Worm (Caenorhabditis elegans): ENCODE results near the gene mmab-1.

mmab-1 gene

DNA sequence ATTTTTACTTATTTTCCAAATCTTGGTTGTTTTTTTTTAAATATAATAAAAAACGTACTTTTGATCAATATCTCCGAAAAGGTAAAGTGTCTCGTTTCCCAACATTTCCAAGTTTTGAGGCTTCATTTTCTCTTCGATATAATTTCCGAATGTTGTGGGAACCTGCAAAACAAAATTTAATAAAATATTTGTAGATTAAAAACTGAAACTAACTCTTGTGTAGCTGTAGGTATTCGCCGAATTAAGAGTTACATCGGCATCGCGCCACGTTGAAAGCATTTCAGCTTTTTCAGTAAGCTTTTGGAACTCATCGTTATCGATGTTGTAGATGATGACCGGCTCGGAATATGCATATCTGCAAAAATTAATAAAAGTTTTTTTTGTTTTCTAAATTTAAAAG, 40.5 kb upstream of the mmab-1 start, which contains the start of gene vps-22:
vps-22 (minus strand) TSS at position 101 of the 400 bp plus-strand sequence.
- TF ChIP-seq hpl-2 (GFP tag; optimal IDR thresholded peaks at IDR 0.05): no peak
- no peak for TF ChIP-seq nhr-90 (tag; optimal IDR thresholded peaks at IDR 0.05; ENCODE audit: poor library complexity)
- TF ChIP-seq xbp-1 (tag; optimal IDR thresholded peaks at IDR 0.05): no peak

DNA sequence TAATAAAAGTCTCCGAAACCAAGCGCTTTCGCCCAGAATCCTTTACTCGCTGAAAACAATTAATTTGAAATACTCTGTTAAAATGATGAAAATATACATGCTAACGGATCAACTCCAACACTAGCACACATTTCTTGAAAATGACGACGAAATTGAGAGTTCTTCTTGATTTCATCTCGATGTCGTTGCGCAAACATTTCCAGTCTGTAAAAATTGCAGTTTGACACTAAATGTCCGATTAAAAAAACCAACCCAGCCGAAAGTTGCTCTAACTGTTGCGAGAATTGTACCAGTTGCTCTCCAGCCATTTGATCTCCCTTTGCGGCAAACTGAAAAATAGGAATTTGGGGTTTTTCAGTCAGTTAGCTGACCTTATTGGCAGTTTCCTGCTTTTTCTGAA, 39.4 kb upstream of the mmab-1 start:
- TF ChIP-seq swsn-7 (tag; optimal IDR thresholded peaks at IDR 0.05) (no peak), efl-1 (optimal IDR thresholded peaks at IDR 0.05) (no peak), efl-1 (GFP tag; optimal IDR thresholded peaks at IDR 0.05 in 1 of 2) (peak in 1 of 2 experiments; percentile 26)

- no peak for TF ChIP-seq snu-23 (GFP tag; optimal IDR thresholded peaks at IDR 0.05)
- no peak for TF ChIP-seq rnt-1 (tag; optimal IDR thresholded peaks at IDR 0.05)
- no peak for TF ChIP-seq blmp-1 (tag; optimal IDR thresholded peaks at IDR 0.05)
- no peak for TF ChIP-seq vab-15 (tag; optimal IDR thresholded peaks at IDR 0.05)
- no peak for TF ChIP-seq egl-13 (tag; optimal IDR thresholded peaks at IDR 0.05)
- no peak for TF ChIP-seq jun-1 (tag; optimal IDR thresholded peaks at IDR 0.05)
- no peak for TF ChIP-seq sptf-1 (tag; optimal IDR thresholded peaks at IDR 0.05)
These were observed 38.3 kb upstream of the mmab-1 start, which contains the start of gene C27F2.4 for ce11 chrIII:4960204-4960603. TSS of gene C27F2.4 (minus strand) at chrIII:4960304.

DNA sequence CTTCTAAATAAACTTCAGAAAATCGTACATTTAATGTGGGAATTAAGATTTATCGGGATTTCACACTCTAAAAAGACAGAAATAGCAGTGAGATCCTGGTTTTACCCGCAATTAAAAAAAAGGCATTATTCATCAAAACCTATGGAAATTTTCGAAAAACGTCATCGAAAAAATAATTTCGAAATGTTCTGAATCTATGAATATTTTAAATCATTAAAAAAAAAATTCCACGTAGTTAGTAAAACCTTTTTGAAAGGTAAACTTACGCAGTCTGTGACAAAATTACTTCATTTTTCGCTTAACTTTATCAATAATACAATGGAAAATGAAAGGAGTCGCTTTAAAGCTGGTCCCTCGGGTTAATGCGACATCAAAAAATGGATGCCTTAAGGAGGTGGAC, 34.7 kb upstream of the mmab-1 start, which contains the start of gene C26E6.1:
C26E6.1 (plus strand) TSS at position 301 of the 400 bp plus-strand sequence.
- TF ChIP-seq rnt-1 (tag; optimal IDR thresholded peaks at IDR 0.05): no peak
- no peak for TF ChIP-seq alr-1 (tag; optimal IDR thresholded peaks at IDR 0.05; ENCODE audit: borderline replicate concordance)
- TF ChIP-seq hlh-4 (tag; optimal IDR thresholded peaks at IDR 0.05): no peak
- no peak for TF ChIP-seq lin-35 (GFP tag; optimal IDR thresholded peaks at IDR 0.05)
- TF ChIP-seq nhr-71 (tag; optimal IDR thresholded peaks at IDR 0.05): no peak
- no peak for TF ChIP-seq unc-98 (GFP tag; IDR thresholded peaks at IDR 0.05)
- no peak for TF ChIP-seq ets-5 (GFP tag; IDR thresholded peaks at IDR 0.05)
- TF ChIP-seq C34B4.2 (tag; optimal IDR thresholded peaks at IDR 0.05): no peak
- TF ChIP-seq unc-62 (GFP tag; optimal IDR thresholded peaks at IDR 0.05): no peak
- no peak for TF ChIP-seq nhr-77 (tag; optimal IDR thresholded peaks at IDR 0.05)

DNA sequence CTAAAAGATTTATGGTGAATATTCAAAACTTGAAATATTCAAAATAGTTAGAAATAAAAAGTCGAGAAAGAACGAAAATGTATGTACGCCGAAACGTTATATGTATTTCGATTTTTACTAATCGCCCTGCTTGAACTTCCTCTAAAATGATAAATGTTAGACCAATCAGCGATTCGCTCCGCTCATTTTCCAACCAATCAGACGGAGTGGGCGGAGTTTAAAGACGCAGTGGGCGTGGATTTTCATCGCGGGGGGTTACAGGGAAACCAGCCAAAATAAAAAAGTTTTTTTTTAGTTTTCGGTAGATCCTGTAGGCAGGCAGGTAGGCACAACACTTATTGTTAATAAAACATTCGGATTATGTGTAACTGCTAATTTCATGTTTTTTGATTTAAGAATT, 31.1 kb upstream of the mmab-1 start:
- TF ChIP-seq alr-1 (tag; optimal IDR thresholded peaks at IDR 0.05; ENCODE audit: borderline replicate concordance) (no peak), snu-23 (GFP tag; optimal IDR thresholded peaks at IDR 0.05) (no peak), nhr-11 (tag; optimal IDR thresholded peaks at IDR 0.05) (no peak), hpl-2 (GFP tag; optimal IDR thresholded peaks at IDR 0.05) (no peak), elt-2 (tag; optimal IDR thresholded peaks at IDR 0.05) (no peak), fos-1 (tag; optimal IDR thresholded peaks at IDR 0.05) (no peak), nhr-71 (tag; optimal IDR thresholded peaks at IDR 0.05) (no peak), dpl-1 (GFP tag; optimal IDR thresholded peaks at IDR 0.05) (no peak), pqm-1 (tag; optimal IDR thresholded peaks at IDR 0.05) (no peak), nhr-84 (tag; optimal IDR thresholded peaks at IDR 0.05) (no peak), ceh-63 (GFP tag; optimal IDR thresholded peaks at IDR 0.05) (no peak), nhr-85 (tag) (no peak), lin-15B (tag; optimal IDR thresholded peaks at IDR 0.05) (no peak), zag-1 (tag; optimal IDR thresholded peaks at IDR 0.05) (no peak), blmp-1 (tag; optimal IDR thresholded peaks at IDR 0.05) (no peak), nhr-28 (tag; optimal IDR thresholded peaks at IDR 0.05) (no peak), aly-2 (tag; optimal IDR thresholded peaks at IDR 0.05) (no peak)

DNA sequence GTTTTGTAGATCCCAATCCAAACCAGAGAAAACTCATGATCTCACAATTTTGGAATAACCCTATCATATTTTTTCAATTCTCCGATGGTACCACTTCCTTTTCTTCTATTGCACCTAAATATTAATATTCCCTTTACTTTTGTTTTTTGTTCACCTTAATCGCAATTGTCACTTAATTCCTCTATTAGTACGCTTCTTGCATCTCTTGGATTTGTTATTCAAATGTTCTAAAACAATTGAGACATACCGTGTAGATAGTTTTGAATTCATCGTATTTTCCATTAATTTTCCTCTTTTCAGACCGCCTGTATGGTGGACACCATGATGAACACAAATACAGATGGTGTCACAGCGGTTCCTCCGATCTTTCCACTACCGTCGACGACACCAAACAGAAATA, 29.9 kb upstream of the mmab-1 start, which contains the start of gene flh-2:
flh-2 (plus strand) TSS at position 301 of the 400 bp plus-strand sequence.
- TF ChIP-seq mab-9 (GFP tag; IDR thresholded peaks at IDR 0.05) (no peak), jun-1 (tag; optimal IDR thresholded peaks at IDR 0.05) (no peak), nhr-12 (tag; optimal IDR thresholded peaks at IDR 0.05) (no peak), fkh-4 (tag; optimal IDR thresholded peaks at IDR 0.05; ENCODE audit: borderline replicate concordance) (no peak), xbp-1 (tag; optimal IDR thresholded peaks at IDR 0.05) (no peak), egl-27 (tag; optimal IDR thresholded peaks at IDR 0.05) (no peak)

Measured in whole organism, L1 larva.